Worm (Caenorhabditis elegans) whole organism, midembryonic: ENCODE measurements around the gene T25D1.1.

Experiments used
- flt-1 ChIP-seq: fragments of 200-800 bp; sonication (Bioruptor generic); IDR thresholded peaks from 2 replicates; pipeline ENCODE4 v1.3.6; 2022; ENCODE audit warnings: missing genetic modification characterization, missing compliant biosample characterization
- ref-1 ChIP-seq: fragments of 200-800 bp; sonication (Bioruptor generic); conservative IDR thresholded peaks from 2 replicates; pipeline ENCODE4 v1.3.6; 2022; ENCODE audit warnings: missing genetic modification reagents, missing genetic modification characterization, missing compliant biosample characterization
- tab-1 ChIP-seq: fragments of 200-800 bp; sonication (Bioruptor generic); IDR thresholded peaks from 2 replicates; pipeline ENCODE4 v1.3.6; 2022; ENCODE audit warnings: missing genetic modification characterization, missing compliant biosample characterization
- ztf-23 ChIP-seq: fragments of 200-800 bp; sonication (Bioruptor generic); IDR thresholded peaks from 2 replicates; pipeline ENCODE4 v1.3.6; 2022; ENCODE audit warnings: missing genetic modification reagents, missing genetic modification characterization, missing compliant biosample characterization

- TF ChIP-seq ztf-23 (GFP tag; lab: Robert Waterston, UW) (no peak), tab-1 (GFP tag; lab: Robert Waterston, UW) (no peak), ref-1 (GFP tag; lab: Robert Waterston, UW) (no peak), flt-1 (GFP tag; lab: Robert Waterston, UW) (no peak)
Observed at ce11 chrX:16525632-16526031, 6.0 kb downstream of the T25D1.1 start.
